Fruit fly (Drosophila melanogaster): ENCODE measurements around the gene Cox17.
A peak's percentile ranks its signal among the peaks of the same experiment; 100 is the strongest.

The Cox17 gene

dm6 chrX:15084580-15085138 is at the start of gene Cox17 (continued):
- peak; percentile 76 for TF ChIP-seq CG15601 (tag; optimal IDR thresholded peaks at IDR 0.05)
- TF ChIP-seq vfl (GFP tag; optimal IDR thresholded peaks at IDR 0.05), result peak; percentile 73
- TF ChIP-seq rib (GFP tag; IDR thresholded peaks at IDR 0.05), result no peak
- TF ChIP-seq CG31388 (GFP tag; optimal IDR thresholded peaks at IDR 0.05), result peak; percentile 62
- peak; percentile 47 for TF ChIP-seq CG10431 (GFP tag; optimal IDR thresholded peaks at IDR 0.05)
- TF ChIP-seq nerfin-1 (tag; optimal IDR thresholded peaks at IDR 0.05), result peak; percentile 75
- peak; percentile 52; the same call in 2 of the 3 replicates for TF ChIP-seq CG14860 (GFP tag; IDR thresholded peaks at IDR 0.05; ENCODE audit: partially characterized antibody)
- peak; percentile 43; the same call in 1 of the 2 replicates for TF ChIP-seq E2f2 (GFP tag; IDR thresholded peaks at IDR 0.05)
- peak; percentile 85 for TF ChIP-seq CG18476 (GFP tag; optimal IDR thresholded peaks at IDR 0.05)
- peak; percentile 86 for TF ChIP-seq CG9932 (GFP tag; IDR thresholded peaks at IDR 0.05)
- 0 out of 4 replicates have a peak, but pooled peaks have one; percentile 67 for TF ChIP-seq chinmo (GFP tag; IDR thresholded peaks at IDR 0.05; ENCODE audit: partially characterized antibody)
- TF ChIP-seq Fer1 (GFP tag; optimal IDR thresholded peaks at IDR 0.05), result peak; percentile 76
- TF ChIP-seq CG18764 (GFP tag; optimal IDR thresholded peaks at IDR 0.05), result peak; percentile 80
- peak; percentile 73 for TF ChIP-seq hbn (GFP tag; IDR thresholded peaks at IDR 0.05; ENCODE audit: partially characterized antibody)
- TF ChIP-seq CG11695 (GFP tag; IDR thresholded peaks at IDR 0.05), result peak; percentile 71; the same call in 2 of the 3 replicates
- peak; percentile 39 for TF ChIP-seq CG12769 (tag; optimal IDR thresholded peaks at IDR 0.05)
- TF ChIP-seq CG34376 (GFP tag; optimal IDR thresholded peaks at IDR 0.05), result peak; percentile 82
- peak; percentile 57 for TF ChIP-seq CG9609 (GFP tag; optimal IDR thresholded peaks at IDR 0.05)
- TF ChIP-seq CG14710 (tag; optimal IDR thresholded peaks at IDR 0.05), result peak; percentile 89
- no peak for TF ChIP-seq Elba2 (GFP tag; optimal IDR thresholded peaks at IDR 0.05)
- TF ChIP-seq Max (GFP tag; optimal IDR thresholded peaks at IDR 0.05), result peak; percentile 84
- no peak for TF ChIP-seq CG17912 (GFP tag; optimal IDR thresholded peaks at IDR 0.05)
- no peak; the same call in 1 of the 2 replicates for TF ChIP-seq gt (GFP tag; IDR thresholded peaks at IDR 0.05)
- no peak for TF ChIP-seq gfzf (GFP tag; optimal IDR thresholded peaks at IDR 0.05)
- peak; percentile 16 for TF ChIP-seq CG6813 (GFP tag; optimal IDR thresholded peaks at IDR 0.05)
- TF ChIP-seq CG12942 (GFP tag; optimal IDR thresholded peaks at IDR 0.05), result peak; percentile 72
- TF ChIP-seq gce (GFP tag; IDR thresholded peaks at IDR 0.05), result no peak
- peak; percentile 59 for TF ChIP-seq caup (GFP tag; optimal IDR thresholded peaks at IDR 0.05; ENCODE audit: severe bottlenecking)
- TF ChIP-seq CG30403 (GFP tag; optimal IDR thresholded peaks at IDR 0.05), result peak; percentile 93
- no peak for TF ChIP-seq hkb (optimal IDR thresholded peaks at IDR 0.05)
- TF ChIP-seq hkb (GFP tag; IDR thresholded peaks at IDR 0.05), result peak; percentile 49
- peak; percentile 79 for TF ChIP-seq CG10979 (tag; optimal IDR thresholded peaks at IDR 0.05)
- no peak; the same call in none of the 2 replicates for TF ChIP-seq CG4730 (GFP tag; IDR thresholded peaks at IDR 0.05)
- TF ChIP-seq CG3281 (GFP tag; optimal IDR thresholded peaks at IDR 0.05), result peak; percentile 78
- TF ChIP-seq CG17385 (GFP tag; optimal IDR thresholded peaks at IDR 0.05), result peak; percentile 78
- TF ChIP-seq CG15696 (tag; optimal IDR thresholded peaks at IDR 0.05), result peak; percentile 77
- TF ChIP-seq knrl (GFP tag; IDR thresholded peaks at IDR 0.05; ENCODE audit: partially characterized antibody), result peak; percentile 78; the same call in 2 of the 3 replicates
- TF ChIP-seq CG14441 (GFP tag; IDR thresholded peaks at IDR 0.05), result peak; percentile 70
- peak in 1 of 2 experiments; percentile 91 for TF ChIP-seq Dfd (GFP tag; optimal IDR thresholded peaks at IDR 0.05)
- TF ChIP-seq pum (GFP tag; optimal IDR thresholded peaks at IDR 0.05), result peak; percentile 64
- TF ChIP-seq CG11696 (GFP tag; IDR thresholded peaks at IDR 0.05), result no peak
- TF ChIP-seq bcd (GFP tag; optimal IDR thresholded peaks at IDR 0.05), result peak; percentile 84
- TF ChIP-seq dimm (GFP tag; IDR thresholded peaks at IDR 0.05), result no peak
- peak; percentile 88 for TF ChIP-seq Hr3 (GFP tag; optimal IDR thresholded peaks at IDR 0.05)
- peak; percentile 70 for TF ChIP-seq Hmx (GFP tag; optimal IDR thresholded peaks at IDR 0.05)
- peak; percentile 77 for TF ChIP-seq CG8388 (GFP tag; optimal IDR thresholded peaks at IDR 0.05)
- peak; percentile 18; the same call in 1 of the 2 replicates for TF ChIP-seq Taf1 (GFP tag; IDR thresholded peaks at IDR 0.05)
- TF ChIP-seq CG1529 (GFP tag; optimal IDR thresholded peaks at IDR 0.05), result peak; percentile 59
- TF ChIP-seq CG12236 (GFP tag; optimal IDR thresholded peaks at IDR 0.05), result peak; percentile 13
- no peak for TF ChIP-seq eyg (GFP tag; optimal IDR thresholded peaks at IDR 0.05)

All from whole organism, embryonic.